4 worm cellular contexts compared by ENCODE assay signal in the genomic region with DNA sequence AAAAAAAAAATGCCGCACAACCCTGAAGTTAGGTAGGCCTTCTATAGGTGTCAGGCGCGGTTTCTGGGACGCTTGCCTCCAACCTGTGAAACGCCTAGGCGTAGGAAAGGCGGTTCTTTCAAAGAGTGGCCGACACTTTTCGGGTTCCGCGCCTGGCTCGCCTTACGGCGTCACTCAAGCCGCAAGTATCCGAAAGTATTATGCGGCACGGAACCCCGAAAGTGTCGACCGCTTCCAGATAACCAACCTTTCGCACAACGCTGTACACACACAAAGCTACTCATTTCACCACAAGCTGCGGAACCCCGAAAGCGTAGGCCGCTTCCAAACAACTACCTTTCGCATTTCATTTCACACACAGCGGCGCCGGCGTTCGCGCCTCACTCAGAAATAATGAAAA.
TF ChIP-seq lines count a peak whose summit lies in the region.

No protein-coding gene starts in this region.

TF ChIP-seq in whole organism, L1 larva, 84 proteins besides CTCF, POLR2A, EP300 and RAD21:
- TF ChIP-seq snpc-4 (tag; optimal IDR thresholded peaks at IDR 0.05; lab: Kevin White, UChicago) (peak; percentile 35), egl-13 (tag; optimal IDR thresholded peaks at IDR 0.05; lab: Kevin White, UChicago) (no peak), lin-39 (tag; optimal IDR thresholded peaks at IDR 0.05; lab: Kevin White, UChicago) (no peak)

TF ChIP-seq in whole organism, L4 larva, 104 proteins besides CTCF, POLR2A, EP300 and RAD21:
- TF ChIP-seq set-16 (GFP tag; IDR thresholded peaks at IDR 0.05; lab: Robert Waterston, UW) (peak; percentile 36; the same call in 1 of the 2 replicates), snpc-1.2 (GFP tag; IDR thresholded peaks at IDR 0.05; lab: Robert Waterston, UW) (no peak), egl-43 (GFP tag; IDR thresholded peaks at IDR 0.05; lab: Robert Waterston, UW) (0 out of 2 replicates have a peak, but pooled peaks have one; percentile 27), snpc-4 (tag; optimal IDR thresholded peaks at IDR 0.05; lab: Kevin White, UChicago) (no peak), lim-7 (GFP tag; IDR thresholded peaks at IDR 0.05; lab: Robert Waterston, UW) (0 out of 2 replicates have a peak, but pooled peaks have one; percentile 56)

TF ChIP-seq in whole organism, mixed stage, embryonic, 35 proteins besides CTCF, POLR2A, EP300 and RAD21:
- no peak for TF ChIP-seq M03D4.4 (tag; optimal IDR thresholded peaks at IDR 0.05; lab: Kevin White, UChicago)
- peak; percentile 1 for TF ChIP-seq ceh-83 (GFP tag; optimal IDR thresholded peaks at IDR 0.05; lab: Kevin White, UChicago)
- TF ChIP-seq elt-3 (tag; optimal IDR thresholded peaks at IDR 0.05; lab: Kevin White, UChicago) = no peak

TF ChIP-seq in whole organism, young adult, 124 proteins besides CTCF, POLR2A, EP300 and RAD21:
- no peak for TF ChIP-seq nhr-27 (tag; optimal IDR thresholded peaks at IDR 0.05; lab: Kevin White, UChicago)
- peak; percentile 40 for TF ChIP-seq snpc-1.1 (tag; optimal IDR thresholded peaks at IDR 0.05; lab: Kevin White, UChicago; ENCODE audit: insufficient read depth)
- TF ChIP-seq zfh-2 (GFP tag; conservative IDR thresholded peaks at IDR 0.05; lab: Robert Waterston, UW) = peak; percentile 53
- TF ChIP-seq F37B4.10 (GFP tag; IDR thresholded peaks at IDR 0.05; lab: Robert Waterston, UW) = peak; percentile 92; the same call in 1 of the 2 replicates
- no peak for TF ChIP-seq akir-1 (GFP tag; optimal IDR thresholded peaks at IDR 0.05; lab: Kevin White, UChicago)
- TF ChIP-seq sptf-2 (GFP tag; optimal IDR thresholded peaks at IDR 0.05; lab: Kevin White, UChicago) = no peak
